Fruit fly (Drosophila melanogaster) whole organism, embryonic: ENCODE results near the gene Sec61alpha.
A peak's percentile ranks its signal among the peaks of the same experiment; 100 is the strongest.

Experiments
- Adf1 ChIP-seq: fragments of 200-800 bp; sonication (Bioruptor generic); IDR thresholded peaks from 2 replicates; pipeline ENCODE4 v1.3.6; 2022; ENCODE audit warnings: missing biosample characterization, missing genetic modification characterization
- Bdp1 ChIP-seq: fragments of 200-800 bp; sonication (Bioruptor generic); optimal IDR thresholded peaks from 3 replicates; lab custom pipeline; 2016; ENCODE audit warnings: missing biosample characterization, missing genetic modification characterization
- C15 ChIP-seq: fragments of 200-800 bp; sonication (Bioruptor generic); IDR thresholded peaks from 3 replicates; pipeline ENCODE4 v1.3.6; 2022; ENCODE audit warnings: missing biosample characterization, missing genetic modification characterization
- CG10321 ChIP-seq: fragments of 200-800 bp; sonication (Bioruptor generic); IDR thresholded peaks from 2 replicates; pipeline ENCODE4 v1.3.6; 2022; ENCODE audit warnings: missing biosample characterization, missing genetic modification characterization
- CG10959 ChIP-seq: fragments of 200-800 bp; sonication (Bioruptor generic); IDR thresholded peaks from 2 replicates; pipeline ENCODE4 v1.3.6; 2022; ENCODE audit warnings: missing biosample characterization, missing genetic modification characterization
- CG11093 ChIP-seq: fragments of 200-800 bp; sonication (Bioruptor generic); IDR thresholded peaks from 3 replicates; pipeline ENCODE4 v1.3.6; 2022; ENCODE audit warnings: missing biosample characterization, missing genetic modification characterization
- CG12071 ChIP-seq: fragments of 200-800 bp; sonication (Bioruptor generic); optimal IDR thresholded peaks from 3 replicates; lab custom pipeline; 2018; ENCODE audit warnings: missing biosample characterization, mild to moderate bottlenecking, missing genetic modification characterization
- CG13287 ChIP-seq: fragments of 200-800 bp; sonication (Bioruptor generic); IDR thresholded peaks from 2 replicates; pipeline ENCODE4 v1.3.6; 2022; ENCODE audit warnings: missing biosample characterization, missing genetic modification characterization; ENCODE audit not compliant: partially characterized antibody
- CG14050 ChIP-seq: fragments of 200-800 bp; sonication (Bioruptor generic); IDR thresholded peaks from 3 replicates; pipeline ENCODE4 v1.3.6; 2022; ENCODE audit warnings: missing biosample characterization, missing genetic modification characterization
- CG17359 ChIP-seq: fragments of 200-800 bp; sonication (Bioruptor generic); optimal IDR thresholded peaks from 3 replicates; lab custom pipeline; 2018; ENCODE audit warnings: missing biosample characterization, mild to moderate bottlenecking, missing genetic modification characterization, moderate library complexity
- CG17802 ChIP-seq: fragments of 200-800 bp; sonication (Bioruptor generic); optimal IDR thresholded peaks from 2 replicates; lab custom pipeline; 2018; ENCODE audit warnings: missing biosample characterization, mild to moderate bottlenecking, missing genetic modification characterization, moderate library complexity
- CG18011 ChIP-seq: fragments of 200-800 bp; sonication (Bioruptor generic); optimal IDR thresholded peaks from 2 replicates; lab custom pipeline; 2017; ENCODE audit warnings: missing biosample characterization, missing genetic modification characterization, mild to moderate bottlenecking, moderate library complexity, missing genotype
- CG1832 ChIP-seq: fragments of 200-800 bp; sonication (Bioruptor generic); optimal IDR thresholded peaks from 2 replicates; lab custom pipeline; 2017; ENCODE audit warnings: missing biosample characterization, mild to moderate bottlenecking, missing genetic modification characterization, inconsistent platforms
- CG18476 ChIP-seq: fragments of 200-800 bp; sonication (Bioruptor generic); optimal IDR thresholded peaks from 2 replicates; lab custom pipeline; 2016; ENCODE audit warnings: missing biosample characterization, mild to moderate bottlenecking, missing genetic modification characterization
- CG2712 ChIP-seq: fragments of 200-800 bp; optimal IDR thresholded peaks from 3 replicates; lab custom pipeline; 2019; ENCODE audit warnings: missing biosample characterization, mild to moderate bottlenecking, missing genetic modification characterization, moderate library complexity
- CG30403 ChIP-seq: fragments of 200-800 bp; sonication (Bioruptor generic); optimal IDR thresholded peaks from 3 replicates; lab custom pipeline; 2016; ENCODE audit warnings: missing biosample characterization, missing genetic modification characterization
- CG30431 ChIP-seq: fragments of 200-800 bp; sonication (Bioruptor generic); optimal IDR thresholded peaks from 2 replicates; lab custom pipeline; 2017; ENCODE audit warnings: missing biosample characterization, missing genetic modification characterization
- CG32532 ChIP-seq: fragments of 200-800 bp; sonication (Bioruptor generic); IDR thresholded peaks from 2 replicates; pipeline ENCODE4 v1.3.6; 2022; ENCODE audit warnings: missing biosample characterization, missing genetic modification characterization
- CG4328 ChIP-seq: fragments of 200-800 bp; sonication (Bioruptor generic); optimal IDR thresholded peaks from 3 replicates; lab custom pipeline; 2017; ENCODE audit warnings: missing biosample characterization, missing genetic modification reagents, missing genetic modification characterization
- CG4360 ChIP-seq: fragments of 200-800 bp; sonication (Bioruptor generic); IDR thresholded peaks from 2 replicates; pipeline ENCODE4 v1.3.6; 2022; ENCODE audit warnings: missing biosample characterization, missing genetic modification characterization
- CG4617 ChIP-seq: fragments of 200-800 bp; sonication (Bioruptor generic); optimal IDR thresholded peaks from 3 replicates; lab custom pipeline; 2016; ENCODE audit warnings: missing biosample characterization, missing genetic modification characterization, borderline replicate concordance
- CG8290 ChIP-seq, 3 experiments: fragments of 200-800 bp; sonication (Bioruptor generic); optimal IDR thresholded peaks; 2 replicates each; lab custom pipeline; 2016 to 2019; ENCODE audit warnings: missing biosample characterization in 3 of 3, missing genetic modification characterization in 3 of 3, mild to moderate bottlenecking in 2 of 3, moderate library complexity in 1 of 3
- H15 ChIP-seq: fragments of 200-800 bp; sonication (Bioruptor generic); IDR thresholded peaks from 3 replicates; pipeline ENCODE4 v1.3.6; 2022; ENCODE audit warnings: missing biosample characterization, missing genetic modification characterization
- Hr39 ChIP-seq: fragments of >200 bp; optimal IDR thresholded peaks from 2 replicates; lab custom pipeline; 2017
- Jarid2 ChIP-seq: fragments of 200-800 bp; sonication (Bioruptor generic); optimal IDR thresholded peaks from 3 replicates; lab custom pipeline; 2017; ENCODE audit warnings: mild to moderate bottlenecking, missing biosample characterization, missing genetic modification reagents, missing genetic modification characterization
- Max ChIP-seq: fragments of 200-800 bp; sonication (Bioruptor generic); optimal IDR thresholded peaks from 2 replicates; lab custom pipeline; 2016; ENCODE audit warnings: missing biosample characterization, mild to moderate bottlenecking, missing genetic modification characterization
- Nf-YB ChIP-seq: fragments of 200-800 bp; sonication (Bioruptor generic); optimal IDR thresholded peaks from 3 replicates; lab custom pipeline; 2019; ENCODE audit warnings: missing biosample characterization, mild to moderate bottlenecking, missing genetic modification characterization, moderate library complexity
- Ptx1 ChIP-seq: fragments of 200-800 bp; sonication (Bioruptor generic); IDR thresholded peaks from 2 replicates; pipeline ENCODE4 v1.3.6; 2022; ENCODE audit warnings: missing biosample characterization, missing genetic modification characterization
- Scr ChIP-seq: fragments of 200-800 bp; sonication (Bioruptor generic); IDR thresholded peaks from 2 replicates; pipeline ENCODE4 v1.3.6; 2022; ENCODE audit warnings: missing biosample characterization, missing genetic modification characterization; ENCODE audit not compliant: partially characterized antibody
- TFAM ChIP-seq: fragments of 200-800 bp; sonication (Bioruptor generic); optimal IDR thresholded peaks from 2 replicates; lab custom pipeline; 2017; ENCODE audit warnings: missing biosample characterization, missing genetic modification characterization, inconsistent platforms
- Trl ChIP-seq, 3 experiments: fragments of >200 bp in 2 of 3; fragments of 200-800 bp in 1 of 3; sonication (Bioruptor generic) in 1 of 3; optimal IDR thresholded peaks; 2 replicates in 1 of 3; 3 replicates in 2 of 3; lab custom pipeline; 2016 to 2017; ENCODE audit warnings: missing biosample characterization in 1 of 3, missing genetic modification characterization in 1 of 3
- Xbp1 ChIP-seq: fragments of 200-800 bp; sonication (Bioruptor generic); optimal IDR thresholded peaks from 3 replicates; lab custom pipeline; 2016; ENCODE audit warnings: missing biosample characterization, mild to moderate bottlenecking, missing genetic modification characterization
- YL-1 ChIP-seq: fragments of 200-800 bp; sonication (Bioruptor generic); optimal IDR thresholded peaks from 3 replicates; lab custom pipeline; 2017; ENCODE audit warnings: missing biosample characterization, mild to moderate bottlenecking, missing genetic modification characterization
- az2 ChIP-seq: fragments of 200-800 bp; sonication (Bioruptor generic); optimal IDR thresholded peaks from 3 replicates; lab custom pipeline; 2016; ENCODE audit warnings: missing biosample characterization, missing genetic modification characterization
- chm ChIP-seq: fragments of 200-800 bp; sonication (Bioruptor generic); IDR thresholded peaks from 2 replicates; pipeline ENCODE4 v1.3.6; 2022; ENCODE audit warnings: missing biosample characterization, missing genetic modification characterization
- crp ChIP-seq, 2 experiments: fragments of 200-800 bp; sonication (Bioruptor generic); optimal IDR thresholded peaks; 2 replicates in 1 of 2; 3 replicates in 1 of 2; lab custom pipeline; 2017; ENCODE audit warnings: missing biosample characterization in 2 of 2, missing genetic modification characterization in 2 of 2, mild to moderate bottlenecking in 1 of 2, moderate library complexity in 1 of 2
- fd96Cb ChIP-seq: fragments of 200-800 bp; sonication (Bioruptor generic); optimal IDR thresholded peaks from 2 replicates; lab custom pipeline; 2018; ENCODE audit warnings: missing biosample characterization, mild to moderate bottlenecking, missing genetic modification characterization, moderate library complexity
- gcm ChIP-seq: fragments of 200-800 bp; sonication (Bioruptor generic); optimal IDR thresholded peaks from 2 replicates; lab custom pipeline; 2019; ENCODE audit warnings: missing biosample characterization, mild to moderate bottlenecking, missing genetic modification characterization, moderate library complexity
- hb ChIP-seq: fragments of 200-800 bp; sonication (Bioruptor generic); IDR thresholded peaks from 3 replicates; pipeline ENCODE4 v1.3.6; 2022; ENCODE audit warnings: missing biosample characterization, missing genetic modification characterization; ENCODE audit not compliant: partially characterized antibody
- inv ChIP-seq: fragments of 200-800 bp; sonication (Bioruptor generic); IDR thresholded peaks from 2 replicates; pipeline ENCODE4 v1.3.6; 2022; ENCODE audit warnings: missing biosample characterization, missing genetic modification characterization; ENCODE audit not compliant: partially characterized antibody
- ken ChIP-seq: fragments of 200-800 bp; sonication (Bioruptor generic); IDR thresholded peaks from 3 replicates; pipeline ENCODE4 v1.3.6; 2022; ENCODE audit warnings: missing biosample characterization, missing genetic modification characterization
- klu ChIP-seq: fragments of 200-800 bp; sonication (Bioruptor generic); IDR thresholded peaks from 2 replicates; pipeline ENCODE4 v1.3.6; 2022; ENCODE audit warnings: missing biosample characterization, missing genetic modification characterization
- lab ChIP-seq: fragments of 200-800 bp; sonication (Bioruptor generic); optimal IDR thresholded peaks from 3 replicates; lab custom pipeline; 2017; ENCODE audit warnings: missing biosample characterization, missing genetic modification characterization, mild to moderate bottlenecking, moderate library complexity, missing genetic modification reagents
- nerfin-1 ChIP-seq: fragments of 200-800 bp; sonication (Bioruptor generic); optimal IDR thresholded peaks from 3 replicates; lab custom pipeline; 2019; ENCODE audit warnings: missing biosample characterization, mild to moderate bottlenecking, missing genetic modification characterization, moderate library complexity
- oc ChIP-seq: fragments of 200-800 bp; sonication (Bioruptor generic); optimal IDR thresholded peaks from 2 replicates; lab custom pipeline; 2018; ENCODE audit warnings: missing biosample characterization, mild to moderate bottlenecking, missing genetic modification characterization, moderate library complexity
- otp ChIP-seq: fragments of 200-800 bp; sonication (Bioruptor generic); IDR thresholded peaks from 3 replicates; pipeline ENCODE4, ENCODE4 v1.3.6; 2022; ENCODE audit warnings: missing biosample characterization, missing genetic modification characterization
- psq ChIP-seq: fragments of 200-800 bp; sonication (Bioruptor generic); optimal IDR thresholded peaks from 2 replicates; lab custom pipeline; 2017; ENCODE audit warnings: missing biosample characterization, missing genetic modification characterization
- sug ChIP-seq: fragments of 200-800 bp; optimal IDR thresholded peaks from 2 replicates; lab custom pipeline; 2019; ENCODE audit warnings: missing biosample characterization, mild to moderate bottlenecking, missing genetic modification characterization, moderate library complexity
- zf30C ChIP-seq: fragments of 200-800 bp; sonication (Bioruptor generic); optimal IDR thresholded peaks from 3 replicates; lab custom pipeline; 2018; ENCODE audit warnings: missing biosample characterization, mild to moderate bottlenecking, missing genetic modification characterization

Sec61alpha gene

dm6 chr2L:6490783-6491249 is 10.4 kb upstream of the Sec61alpha start, which contains the start of the genes Phf5a and CG31638 (continued):
- TF ChIP-seq crp (GFP tag; optimal IDR thresholded peaks at IDR 0.05; lab: Kevin White, UChicago): peak; percentile 57 to 93
- peak; percentile 97 for TF ChIP-seq lab
- peak; percentile 97 for TF ChIP-seq fd96Cb (tag; lab: Kevin White, UChicago)
- peak; percentile 71 for TF ChIP-seq CG13287 (GFP tag; lab: Robert Waterston, UW)
- peak; percentile 76 for TF ChIP-seq ken (GFP tag; lab: Robert Waterston, UW)
- peak; percentile 71 for TF ChIP-seq CG14050 (GFP tag; lab: Robert Waterston, UW)
- peak; percentile 54 for TF ChIP-seq Nf-YB (GFP tag; lab: Kevin White, UChicago)
- peak; percentile 77 for TF ChIP-seq chm (GFP tag; lab: Robert Waterston, UW)
- peak; percentile 81; the same call in 2 of the 3 replicates for TF ChIP-seq otp (GFP tag; lab: Robert Waterston, UW)
- TF ChIP-seq CG11093 (GFP tag; lab: Robert Waterston, UW): peak; percentile 96
- no peak for TF ChIP-seq Scr (GFP tag; lab: Robert Waterston, UW)
- TF ChIP-seq Hr39 (lab: Kevin White, UChicago): no peak
- peak; percentile 7 for TF ChIP-seq CG18476 (GFP tag; lab: Kevin White, UChicago)
- TF ChIP-seq CG10321 (GFP tag; lab: Robert Waterston, UW): peak; percentile 58; the same call in 1 of the 2 replicates
- TF ChIP-seq CG4328 (GFP tag; lab: Kevin White, UChicago): peak; percentile 88
- TF ChIP-seq CG1832 (GFP tag; lab: Kevin White, UChicago): no peak
- peak; percentile 97 for TF ChIP-seq CG4617 (GFP tag; lab: Kevin White, UChicago)
- TF ChIP-seq CG12071 (GFP tag; lab: Kevin White, UChicago): peak; percentile 76
- peak; percentile 90 for TF ChIP-seq az2 (GFP tag; lab: Kevin White, UChicago)
- peak; percentile 98 for TF ChIP-seq CG30403
- TF ChIP-seq CG17359 (tag; lab: Kevin White, UChicago): peak; percentile 99
- TF ChIP-seq hb: no peak
- peak; percentile 66 for TF ChIP-seq Adf1 (GFP tag; lab: Robert Waterston, UW)
- 0 out of 2 replicates have a peak, but pooled peaks have one; percentile 32 for TF ChIP-seq klu
- peak; percentile 74 for TF ChIP-seq Xbp1 (GFP tag; lab: Kevin White, UChicago)
- peak; percentile 68 for TF ChIP-seq CG4360
- peak; percentile 88 for TF ChIP-seq CG17802
- TF ChIP-seq TFAM (GFP tag; lab: Kevin White, UChicago): peak; percentile 69
- peak; percentile 93 for TF ChIP-seq C15 (GFP tag; lab: Robert Waterston, UW)
- TF ChIP-seq CG2712 (tag; lab: Kevin White, UChicago): peak; percentile 98
- TF ChIP-seq zf30C: no peak
- TF ChIP-seq Ptx1 (GFP tag; lab: Robert Waterston, UW): peak; percentile 73
- TF ChIP-seq inv (GFP tag; lab: Robert Waterston, UW): no peak
- TF ChIP-seq Trl (optimal IDR thresholded peaks at IDR 0.05; lab: Kevin White, UChicago): no peak
- TF ChIP-seq Trl (GFP tag; optimal IDR thresholded peaks at IDR 0.05; lab: Kevin White, UChicago): peak; percentile 30
- TF ChIP-seq gcm (GFP tag; lab: Kevin White, UChicago): peak; percentile 95
- TF ChIP-seq YL-1 (GFP tag; lab: Kevin White, UChicago): peak; percentile 92
- TF ChIP-seq CG30431 (GFP tag; lab: Kevin White, UChicago): peak; percentile 4
- peak; percentile 96 for TF ChIP-seq H15 (GFP tag; lab: Robert Waterston, UW)
- TF ChIP-seq Max: peak; percentile 62
- TF ChIP-seq CG32532: peak; percentile 98
- TF ChIP-seq nerfin-1 (tag; lab: Kevin White, UChicago): peak; percentile 91
- peak; percentile 93 for TF ChIP-seq CG8290 (GFP tag; optimal IDR thresholded peaks at IDR 0.05; lab: Kevin White, UChicago)
- TF ChIP-seq CG8290 (tag; optimal IDR thresholded peaks at IDR 0.05; lab: Kevin White, UChicago): peak in 1 of 2 experiments; percentile 9
- TF ChIP-seq sug (tag; lab: Kevin White, UChicago): peak; percentile 66
- peak; percentile 91 for TF ChIP-seq oc (tag; lab: Kevin White, UChicago)
- peak; percentile 34; the same call in 1 of the 2 replicates for TF ChIP-seq CG10959 (GFP tag; lab: Robert Waterston, UW)
- peak; percentile 82 for TF ChIP-seq CG18011 (GFP tag; lab: Kevin White, UChicago)
- peak; percentile 36 for TF ChIP-seq psq (GFP tag; lab: Kevin White, UChicago)
- peak; percentile 74 for TF ChIP-seq Jarid2
- TF ChIP-seq Bdp1 (GFP tag; lab: Kevin White, UChicago): peak; percentile 85
